Worm (Caenorhabditis elegans) whole organism, L4 larva: Measurements from ENCODE around the gene R10D12.1.

Experiments used
- zfp-2 ChIP-seq: sonication (generic microtip); optimal IDR thresholded peaks from 2 replicates; lab custom pipeline; 2016; ENCODE audit warnings: mild to moderate bottlenecking, missing genetic modification characterization, missing compliant biosample characterization
- ztf-11 ChIP-seq: fragments of 150-350 bp; optimal IDR thresholded peaks from 2 replicates; lab custom pipeline; 2014; ENCODE audit warnings: missing biosample characterization, missing genetic modification characterization

DNA sequence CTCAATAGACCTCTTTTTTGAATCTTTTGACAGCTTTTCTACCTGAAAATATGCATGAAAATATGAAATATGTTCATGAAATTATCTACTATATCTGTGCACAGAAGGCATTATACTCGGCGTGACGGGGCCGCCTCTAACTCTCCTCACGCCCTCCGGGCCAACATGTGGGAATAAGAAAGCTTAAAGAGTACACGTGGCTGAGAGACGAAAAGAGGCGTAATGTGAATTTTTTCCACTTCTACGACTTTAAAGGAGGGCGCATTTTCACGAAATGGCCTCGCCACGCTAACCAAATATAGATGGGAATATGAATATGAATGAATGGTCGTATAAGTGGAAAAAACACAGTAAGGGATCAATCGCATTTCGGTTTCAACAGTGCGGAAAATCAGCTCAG is 23.2 kb upstream of the R10D12.1 start:
- TF ChIP-seq zfp-2 (tag; lab: Kevin White, UChicago) (no peak), ztf-11 (tag; lab: Kevin White, UChicago) (no peak)
